Fruit fly (Drosophila melanogaster) whole organism, embryonic: Measurements from ENCODE around the gene CG4629.

Experiments used
- CG11093 ChIP-seq: fragments of 200-800 bp; sonication (Bioruptor generic); IDR thresholded peaks from 3 replicates; pipeline ENCODE4 v1.3.6; 2022; ENCODE audit warnings: missing biosample characterization, missing genetic modification characterization
- CG12236 ChIP-seq: fragments of 200-800 bp; sonication (Bioruptor generic); optimal IDR thresholded peaks from 2 replicates; lab custom pipeline; 2016; ENCODE audit warnings: missing biosample characterization, missing genetic modification characterization
- CG13775 ChIP-seq: fragments of 200-800 bp; sonication (Bioruptor generic); optimal IDR thresholded peaks from 3 replicates; lab custom pipeline; 2017; ENCODE audit warnings: missing biosample characterization, mild to moderate bottlenecking, missing genetic modification characterization
- CG15011 ChIP-seq: fragments of 200-800 bp; sonication (Bioruptor generic); optimal IDR thresholded peaks from 3 replicates; lab custom pipeline; 2018; ENCODE audit warnings: missing biosample characterization, mild to moderate bottlenecking, missing genetic modification characterization
- CG15479 ChIP-seq: fragments of 200-800 bp; sonication (Bioruptor generic); optimal IDR thresholded peaks from 3 replicates; lab custom pipeline; 2019; ENCODE audit warnings: missing biosample characterization, mild to moderate bottlenecking, missing genetic modification characterization, moderate library complexity
- CG15696 ChIP-seq: fragments of 200-800 bp; sonication (Bioruptor generic); optimal IDR thresholded peaks from 2 replicates; lab custom pipeline; 2019; ENCODE audit warnings: missing biosample characterization, mild to moderate bottlenecking, missing genetic modification characterization, moderate library complexity
- CG17328 ChIP-seq: fragments of 200-800 bp; sonication (Bioruptor generic); IDR thresholded peaks from 2 replicates; pipeline ENCODE4 v1.3.6; 2022; ENCODE audit warnings: missing biosample characterization, missing genetic modification characterization
- CG17802 ChIP-seq: fragments of 200-800 bp; sonication (Bioruptor generic); optimal IDR thresholded peaks from 2 replicates; lab custom pipeline; 2018; ENCODE audit warnings: missing biosample characterization, mild to moderate bottlenecking, missing genetic modification characterization, moderate library complexity
- CG2116 ChIP-seq: fragments of 200-800 bp; sonication (Bioruptor generic); optimal IDR thresholded peaks from 3 replicates; lab custom pipeline; 2018; ENCODE audit warnings: missing biosample characterization, mild to moderate bottlenecking, missing genetic modification characterization
- CG2120 ChIP-seq: fragments of 200-800 bp; sonication (Bioruptor generic); optimal IDR thresholded peaks from 3 replicates; lab custom pipeline; 2016; ENCODE audit warnings: missing biosample characterization, missing genetic modification characterization
- CG31365 ChIP-seq: fragments of 200-800 bp; sonication (Bioruptor generic); optimal IDR thresholded peaks from 2 replicates; lab custom pipeline; 2018; ENCODE audit warnings: missing biosample characterization, mild to moderate bottlenecking, missing genetic modification characterization
- CG3281 ChIP-seq: fragments of 200-800 bp; sonication (Bioruptor generic); optimal IDR thresholded peaks from 3 replicates; lab custom pipeline; 2017; ENCODE audit warnings: missing biosample characterization, mild to moderate bottlenecking, missing genetic modification characterization
- CG4404 ChIP-seq: fragments of 200-800 bp; sonication (Bioruptor generic); IDR thresholded peaks from 2 replicates; pipeline ENCODE4 v1.3.6; 2022; ENCODE audit warnings: missing biosample characterization, missing genetic modification characterization
- CG9817 ChIP-seq: fragments of 200-800 bp; sonication (Bioruptor generic); optimal IDR thresholded peaks from 2 replicates; lab custom pipeline; 2018; ENCODE audit warnings: missing biosample characterization, mild to moderate bottlenecking, missing genetic modification characterization, moderate library complexity
- CG9932 ChIP-seq: fragments of 200-800 bp; sonication (Bioruptor generic); IDR thresholded peaks from 2 replicates; pipeline ENCODE4 v1.3.6; 2022; ENCODE audit warnings: missing biosample characterization, missing genetic modification characterization
- CHES-1-like ChIP-seq: fragments of 200-800 bp; sonication (Bioruptor generic); optimal IDR thresholded peaks from 2 replicates; lab custom pipeline; 2016; ENCODE audit warnings: missing biosample characterization, missing genetic modification characterization
- E2f2 ChIP-seq: fragments of 200-800 bp; sonication (Bioruptor generic); IDR thresholded peaks from 2 replicates; pipeline ENCODE4 v1.3.6; 2022; ENCODE audit warnings: missing biosample characterization, missing genetic modification characterization
- Ets65A ChIP-seq: fragments of 200-800 bp; sonication (Bioruptor generic); peaks from one replicate; lab custom pipeline; 2016; ENCODE audit warnings: missing biosample characterization, missing genetic modification characterization
- GATAe ChIP-seq: fragments of 200-800 bp; sonication (Bioruptor generic); conservative IDR thresholded peaks from 2 replicates; pipeline ENCODE4 v1.3.6; 2022; ENCODE audit warnings: missing biosample characterization, missing genetic modification characterization
- Hmx ChIP-seq: fragments of 200-800 bp; sonication (Bioruptor generic); optimal IDR thresholded peaks from 2 replicates; lab custom pipeline; 2016; ENCODE audit warnings: missing biosample characterization, missing genetic modification characterization
- Hr78 ChIP-seq, 2 experiments: fragments of 200-800 bp in 1 of 2; fragments of >200 bp in 1 of 2; sonication (Bioruptor generic) in 1 of 2; optimal IDR thresholded peaks; 2 replicates each; lab custom pipeline; 2017 to 2019; ENCODE audit warnings: missing biosample characterization in 2 of 2, missing genetic modification characterization in 2 of 2, mild to moderate bottlenecking in 1 of 2, moderate library complexity in 1 of 2
- Kr ChIP-seq: fragments of 200-800 bp; sonication (Bioruptor generic); optimal IDR thresholded peaks from 2 replicates; lab custom pipeline; 2017; ENCODE audit warnings: missing biosample characterization, mild to moderate bottlenecking, missing genetic modification characterization
- MESR4 ChIP-seq: fragments of 200-800 bp; sonication (Bioruptor generic); optimal IDR thresholded peaks from 2 replicates; lab custom pipeline; 2018; ENCODE audit warnings: missing biosample characterization, mild to moderate bottlenecking, missing genetic modification characterization, moderate library complexity
- Max ChIP-seq: fragments of 200-800 bp; sonication (Bioruptor generic); optimal IDR thresholded peaks from 2 replicates; lab custom pipeline; 2016; ENCODE audit warnings: missing biosample characterization, mild to moderate bottlenecking, missing genetic modification characterization
- Neu2 ChIP-seq: fragments of 200-800 bp; sonication (Bioruptor generic); optimal IDR thresholded peaks from 3 replicates; lab custom pipeline; 2016; ENCODE audit warnings: missing biosample characterization, missing genetic modification characterization, borderline replicate concordance
- Nf-YB ChIP-seq: fragments of 200-800 bp; sonication (Bioruptor generic); optimal IDR thresholded peaks from 3 replicates; lab custom pipeline; 2019; ENCODE audit warnings: missing biosample characterization, mild to moderate bottlenecking, missing genetic modification characterization, moderate library complexity
- Nf-YC ChIP-seq: fragments of 200-800 bp; optimal IDR thresholded peaks from 3 replicates; lab custom pipeline; 2019; ENCODE audit warnings: missing biosample characterization, mild to moderate bottlenecking, missing genetic modification characterization, moderate library complexity
- Sry-δ ChIP-seq: fragments of 200-800 bp; sonication (Bioruptor generic); optimal IDR thresholded peaks from 2 replicates; lab custom pipeline; 2016; ENCODE audit warnings: missing biosample characterization, missing genetic modification characterization
- Taf1 ChIP-seq: fragments of 200-800 bp; sonication (Bioruptor generic); IDR thresholded peaks from 2 replicates; pipeline ENCODE4 v1.3.6; 2022; ENCODE audit warnings: missing biosample characterization, missing genetic modification characterization
- Trl ChIP-seq, 3 experiments: fragments of >200 bp in 2 of 3; fragments of 200-800 bp in 1 of 3; sonication (Bioruptor generic) in 1 of 3; optimal IDR thresholded peaks; 2 replicates in 1 of 3; 3 replicates in 2 of 3; lab custom pipeline; 2016 to 2017; ENCODE audit warnings: missing biosample characterization in 1 of 3, missing genetic modification characterization in 1 of 3
- Xrp1 ChIP-seq: fragments of 200-800 bp; sonication (Bioruptor generic); IDR thresholded peaks from 2 replicates; pipeline ENCODE4 v1.3.6; 2022; ENCODE audit warnings: missing biosample characterization, missing genetic modification characterization
- bbx ChIP-seq: fragments of 200-800 bp; sonication (Bioruptor generic); IDR thresholded peaks from 2 replicates; pipeline ENCODE4 v1.3.6; 2022; ENCODE audit warnings: missing biosample characterization, missing genetic modification characterization; ENCODE audit not compliant: partially characterized antibody
- bowl ChIP-seq: fragments of 200-800 bp; sonication (Bioruptor generic); IDR thresholded peaks from 2 replicates; pipeline ENCODE4 v1.3.6; 2022; ENCODE audit warnings: missing biosample characterization, missing genetic modification characterization
- bsh ChIP-seq, 2 experiments: fragments of 200-800 bp; sonication (Bioruptor generic); optimal IDR thresholded peaks; 2 replicates each; lab custom pipeline; 2017 to 2018; ENCODE audit warnings: mild to moderate bottlenecking in 2 of 2, missing biosample characterization in 2 of 2, missing genetic modification characterization in 2 of 2, moderate library complexity in 1 of 2
- danr ChIP-seq: fragments of 200-800 bp; sonication (Bioruptor generic); IDR thresholded peaks from 2 replicates; pipeline ENCODE4 v1.3.6; 2022; ENCODE audit warnings: missing biosample characterization, missing genetic modification characterization
- dimm ChIP-seq: fragments of 200-800 bp; sonication (Bioruptor generic); IDR thresholded peaks from 2 replicates; pipeline ENCODE4 v1.3.6; 2022; ENCODE audit warnings: missing biosample characterization, missing genetic modification characterization
- fd64A ChIP-seq: fragments of 200-800 bp; sonication (Bioruptor generic); optimal IDR thresholded peaks from 3 replicates; lab custom pipeline; 2018; ENCODE audit warnings: missing biosample characterization, mild to moderate bottlenecking, missing genetic modification characterization
- grau ChIP-seq: fragments of 200-800 bp; optimal IDR thresholded peaks from 3 replicates; lab custom pipeline; 2019; ENCODE audit warnings: missing biosample characterization, mild to moderate bottlenecking, missing genetic modification characterization, moderate library complexity
- hbn ChIP-seq: fragments of 200-800 bp; sonication (Bioruptor generic); IDR thresholded peaks from 2 replicates; pipeline ENCODE4 v1.3.6; 2022; ENCODE audit warnings: missing biosample characterization, missing genetic modification characterization; ENCODE audit not compliant: partially characterized antibody
- knrl ChIP-seq: fragments of 200-800 bp; sonication (Bioruptor generic); IDR thresholded peaks from 3 replicates; pipeline ENCODE4 v1.3.6; 2022; ENCODE audit warnings: missing biosample characterization, missing genetic modification characterization; ENCODE audit not compliant: partially characterized antibody
- nmo ChIP-seq: fragments of 200-800 bp; sonication (Bioruptor generic); optimal IDR thresholded peaks from 2 replicates; lab custom pipeline; 2018; ENCODE audit warnings: missing biosample characterization, mild to moderate bottlenecking, missing genetic modification characterization, moderate library complexity
- odd ChIP-seq: fragments of 200-800 bp; sonication (Bioruptor generic); optimal IDR thresholded peaks from 2 replicates; lab custom pipeline; 2017; ENCODE audit warnings: missing biosample characterization, mild to moderate bottlenecking, missing genetic modification characterization
- pita ChIP-seq: fragments of 200-800 bp; sonication (Bioruptor generic); optimal IDR thresholded peaks from 2 replicates; lab custom pipeline; 2017; ENCODE audit warnings: missing biosample characterization, mild to moderate bottlenecking, missing genetic modification characterization
- pum ChIP-seq: fragments of 200-800 bp; sonication (Bioruptor generic); optimal IDR thresholded peaks from 2 replicates; lab custom pipeline; 2016; ENCODE audit warnings: missing biosample characterization, missing genetic modification characterization
- scrt ChIP-seq: fragments of 200-800 bp; sonication (Bioruptor generic); optimal IDR thresholded peaks from 2 replicates; lab custom pipeline; 2018; ENCODE audit warnings: missing biosample characterization, mild to moderate bottlenecking, missing genetic modification characterization, moderate library complexity
- so ChIP-seq: fragments of 200-800 bp; sonication (Bioruptor generic); IDR thresholded peaks from 3 replicates; pipeline ENCODE4 v1.3.6; 2022; ENCODE audit warnings: missing biosample characterization, missing genetic modification characterization
- stwl ChIP-seq: fragments of 200-800 bp; sonication (Bioruptor generic); optimal IDR thresholded peaks from 3 replicates; lab custom pipeline; 2018; ENCODE audit warnings: missing biosample characterization, mild to moderate bottlenecking, missing genetic modification characterization, moderate library complexity
- usp ChIP-seq: fragments of >200 bp; optimal IDR thresholded peaks from 2 replicates; lab custom pipeline; 2017; ENCODE audit warnings: missing biosample characterization, missing genetic modification characterization
- vnd ChIP-seq: fragments of 200-800 bp; sonication (Bioruptor generic); IDR thresholded peaks from 3 replicates; pipeline ENCODE4 v1.3.6; 2022; ENCODE audit warnings: missing biosample characterization, missing genetic modification characterization; ENCODE audit not compliant: partially characterized antibody
- vvl ChIP-seq: fragments of 200-800 bp; sonication (Bioruptor generic); IDR thresholded peaks from 2 replicates; pipeline ENCODE4 v1.3.6; 2022; ENCODE audit warnings: missing biosample characterization, missing genetic modification characterization

Gene CG4629

DNA sequence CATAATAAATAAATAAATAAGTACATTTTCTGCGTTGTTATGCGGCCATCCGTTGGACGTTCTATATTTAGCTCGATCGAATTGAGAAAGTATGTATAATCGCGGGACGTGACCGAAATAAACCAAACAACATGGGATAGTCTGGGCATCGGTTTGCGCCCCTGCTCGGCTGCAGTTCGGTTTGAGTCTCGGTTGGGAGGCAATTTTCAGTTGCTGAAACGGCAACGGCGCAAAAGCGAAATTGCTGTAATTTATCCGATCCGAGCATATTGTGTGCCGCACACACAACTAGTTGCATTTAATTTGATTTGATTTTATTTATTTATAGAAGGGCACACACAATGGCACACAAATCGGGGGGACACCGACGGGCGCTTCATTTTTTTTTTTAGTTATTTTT lies 15.8 kb upstream of the CG4629 start (continued):
- TF ChIP-seq CHES-1-like (no peak), Ets65A (GFP tag; lab: Kevin White, UChicago) (peak; percentile 35), E2f2 (GFP tag; lab: Robert Waterston, UW) (peak; percentile 11; the same call in 1 of the 2 replicates), so (GFP tag; lab: Robert Waterston, UW) (peak; percentile 31; the same call in 1 of the 3 replicates), Max (GFP tag; lab: Kevin White, UChicago) (peak; percentile 17), dimm (GFP tag; lab: Robert Waterston, UW) (no peak), Nf-YC (tag; lab: Kevin White, UChicago) (no peak), CG17328 (no peak), Neu2 (GFP tag; lab: Kevin White, UChicago) (no peak), pita (GFP tag; lab: Kevin White, UChicago) (peak; percentile 48), CG31365 (tag; lab: Kevin White, UChicago) (no peak), knrl (no peak), CG15696 (tag; lab: Kevin White, UChicago) (no peak), CG15479 (GFP tag; lab: Kevin White, UChicago) (no peak), usp (GFP tag; lab: Kevin White, UChicago) (no peak), vnd (no peak), stwl (tag; lab: Kevin White, UChicago) (peak; percentile 7), Taf1 (GFP tag; lab: Robert Waterston, UW) (no peak), vvl (peak; percentile 13; the same call in 1 of the 2 replicates), bowl (GFP tag; lab: Robert Waterston, UW) (no peak), MESR4 (GFP tag; lab: Kevin White, UChicago) (no peak), CG9817 (tag; lab: Kevin White, UChicago) (no peak), grau (tag; lab: Kevin White, UChicago) (no peak), Kr (GFP tag; lab: Kevin White, UChicago) (no peak), Hmx (GFP tag; lab: Kevin White, UChicago) (no peak), fd64A (GFP tag; lab: Kevin White, UChicago) (no peak), Sry-δ (GFP tag; lab: Kevin White, UChicago) (no peak), CG11093 (GFP tag; lab: Robert Waterston, UW) (no peak), CG15011 (no peak)

DNA sequence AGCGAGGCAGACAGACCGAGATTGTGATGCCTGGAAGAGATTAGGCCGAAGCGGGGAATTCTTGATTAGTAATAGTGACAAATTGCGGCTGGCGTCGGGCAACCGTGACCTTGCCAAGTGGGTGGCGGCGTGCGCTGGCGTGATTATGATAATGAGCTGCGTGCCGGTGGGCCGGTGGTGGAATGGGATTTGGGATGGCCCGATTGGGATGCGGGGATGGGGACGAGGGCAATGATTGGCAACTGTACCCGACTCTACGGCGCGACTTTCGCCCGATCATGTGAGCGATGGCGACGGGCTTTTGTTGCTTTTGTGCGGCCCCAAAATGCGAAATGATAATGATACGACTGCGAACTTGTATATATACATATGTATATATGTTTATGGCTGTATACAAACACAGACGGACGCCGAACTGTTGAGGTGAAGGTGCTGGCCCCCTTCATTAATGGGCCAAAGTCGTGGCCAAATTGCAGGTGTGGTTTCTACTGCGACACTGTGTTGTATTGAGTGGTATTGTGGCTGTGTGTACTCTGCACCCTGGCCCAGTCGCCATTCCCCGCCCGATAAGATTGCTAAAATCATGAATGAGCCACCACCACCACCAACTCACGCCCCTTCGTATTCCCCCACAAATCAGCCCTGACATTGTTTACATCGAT lies 14.5 kb upstream of the CG4629 start:
- TF ChIP-seq CG15011 = no peak
- no peak for TF ChIP-seq bsh (GFP tag; optimal IDR thresholded peaks at IDR 0.05; lab: Kevin White, UChicago)
- TF ChIP-seq Trl (optimal IDR thresholded peaks at IDR 0.05; lab: Kevin White, UChicago) = no peak
- TF ChIP-seq Trl (GFP tag; optimal IDR thresholded peaks at IDR 0.05; lab: Kevin White, UChicago) = no peak
- no peak for TF ChIP-seq CG2120 (GFP tag; lab: Kevin White, UChicago)
- TF ChIP-seq scrt (GFP tag; lab: Kevin White, UChicago) = no peak
- no peak for TF ChIP-seq pum (GFP tag; lab: Kevin White, UChicago)
- peak; percentile 25 for TF ChIP-seq CG3281 (GFP tag; lab: Kevin White, UChicago)
- TF ChIP-seq CG12236 (GFP tag; lab: Kevin White, UChicago) = no peak
- TF ChIP-seq bbx (GFP tag; lab: Robert Waterston, UW) = no peak
- no peak for TF ChIP-seq CG4404 (GFP tag; lab: Robert Waterston, UW)
- no peak for TF ChIP-seq odd (GFP tag; lab: Kevin White, UChicago)
- no peak for TF ChIP-seq danr (GFP tag; lab: Robert Waterston, UW)
- no peak for TF ChIP-seq CG2116 (GFP tag; lab: Kevin White, UChicago)
- TF ChIP-seq Nf-YB (GFP tag; lab: Kevin White, UChicago) = no peak
- no peak for TF ChIP-seq hbn (GFP tag; lab: Robert Waterston, UW)
- no peak for TF ChIP-seq CG13775 (GFP tag; lab: Kevin White, UChicago)
- TF ChIP-seq Hr78 (GFP tag; optimal IDR thresholded peaks at IDR 0.05; lab: Kevin White, UChicago) = no peak
- TF ChIP-seq GATAe (GFP tag; lab: Robert Waterston, UW) = peak; percentile 48; the same call in 1 of the 2 replicates
- TF ChIP-seq CG17802 (tag; lab: Kevin White, UChicago) = no peak
- no peak for TF ChIP-seq CG9932 (GFP tag; lab: Robert Waterston, UW)
- TF ChIP-seq Xrp1 (GFP tag; lab: Robert Waterston, UW) = no peak
- no peak for TF ChIP-seq nmo (GFP tag; lab: Kevin White, UChicago)
